Worm (Caenorhabditis elegans): ENCODE results near the gene srw-100.

srw-100 gene

DNA sequence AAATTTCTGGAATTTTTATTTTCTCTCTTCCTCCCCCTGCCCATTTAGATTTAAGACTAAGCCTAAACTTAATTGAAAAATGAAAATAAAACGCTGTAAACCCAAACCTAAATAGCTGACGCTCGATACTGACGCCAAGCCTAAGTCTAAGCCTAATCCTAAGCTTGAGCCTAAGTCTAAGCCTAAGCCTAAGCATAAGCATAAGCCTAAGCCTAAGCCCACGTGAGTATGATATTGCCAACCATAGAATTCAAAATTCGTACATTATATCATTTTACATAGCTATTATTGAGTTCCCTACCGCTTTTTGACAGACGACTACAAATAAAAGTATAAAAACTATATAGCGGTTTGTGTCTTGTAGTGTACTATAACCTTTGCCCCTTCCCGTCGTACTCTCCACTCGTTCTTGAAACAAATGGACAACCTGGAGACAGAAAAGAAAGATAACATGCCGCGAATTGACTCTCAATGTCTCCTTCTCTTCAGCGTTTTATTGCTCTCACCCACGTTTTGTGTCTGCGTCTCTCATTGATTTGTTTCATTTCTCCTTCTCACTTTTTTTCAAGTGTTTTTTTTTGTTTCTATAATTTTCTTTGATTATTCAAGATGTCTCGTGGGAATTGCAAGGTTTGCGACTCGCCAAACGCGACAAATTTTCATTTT lies 32.3 kb downstream of the srw-100 start, which contains the start of gene nhr-256 (continued):
- TF ChIP-seq dmd-8 (GFP tag; IDR thresholded peaks at IDR 0.05): no peak
- TF ChIP-seq daf-19 (GFP tag; conservative IDR thresholded peaks at IDR 0.05): no peak
- TF ChIP-seq php-3 (GFP tag; IDR thresholded peaks at IDR 0.05): peak; percentile 83
- no peak for TF ChIP-seq rbr-2 (tag; optimal IDR thresholded peaks at IDR 0.05)
- TF ChIP-seq Y105C5A.15 (GFP tag; IDR thresholded peaks at IDR 0.05): no peak
- TF ChIP-seq hlh-11 (tag; optimal IDR thresholded peaks at IDR 0.05): no peak
- no peak for TF ChIP-seq egl-43 (GFP tag; IDR thresholded peaks at IDR 0.05)

- no peak for TF ChIP-seq cey-2 (tag; optimal IDR thresholded peaks at IDR 0.05; ENCODE audit: borderline replicate concordance, insufficient read depth)
- no peak for TF ChIP-seq lir-3 (tag; optimal IDR thresholded peaks at IDR 0.05)
- TF ChIP-seq ceh-28 (tag; optimal IDR thresholded peaks at IDR 0.05): no peak
- no peak for TF ChIP-seq ces-1 (GFP tag; optimal IDR thresholded peaks at IDR 0.05)
- no peak for TF ChIP-seq ama-1 (optimal IDR thresholded peaks at IDR 0.05)
- no peak for TF ChIP-seq rbr-2 (tag; optimal IDR thresholded peaks at IDR 0.05)
- TF ChIP-seq dmd-6 (GFP tag; IDR thresholded peaks at IDR 0.05): no peak
- TF ChIP-seq ctbp-1 (GFP tag; IDR thresholded peaks at IDR 0.05): no peak
Measured at ce11 chrV:1749053-1749452, 38.0 kb downstream of the srw-100 start, which contains the start of gene ZK697.8. Gene ZK697.8 (minus strand): TSS chrV:1749153.

ce11 chrV:1751449-1751848 lies 40.4 kb downstream of the srw-100 start, which contains the start of gene srh-199:
Gene srh-199 (minus strand): TSS chrV:1751549.
- TF ChIP-seq gei-8 (GFP tag; optimal IDR thresholded peaks at IDR 0.05) (no peak), Y105C5A.15 (GFP tag; IDR thresholded peaks at IDR 0.05) (no peak), mdl-1 (tag; optimal IDR thresholded peaks at IDR 0.05) (no peak), tag-97 (GFP tag; IDR thresholded peaks at IDR 0.05) (no peak), dmd-8 (GFP tag; IDR thresholded peaks at IDR 0.05) (no peak), lin-39 (tag; optimal IDR thresholded peaks at IDR 0.05) (no peak), Y48G9A.11 (GFP tag; IDR thresholded peaks at IDR 0.05) (no peak), lin-1 (GFP tag; IDR thresholded peaks at IDR 0.05) (no peak), R02D3.7 (tag; optimal IDR thresholded peaks at IDR 0.05) (no peak), T20F7.1 (GFP tag; optimal IDR thresholded peaks at IDR 0.05) (no peak), nhr-41 (GFP tag; IDR thresholded peaks at IDR 0.05) (no peak), nhr-237 (tag; optimal IDR thresholded peaks at IDR 0.05) (no peak)

- TF ChIP-seq daf-19 (GFP tag; conservative IDR thresholded peaks at IDR 0.05) (no peak), F49E8.2 (tag; optimal IDR thresholded peaks at IDR 0.05; ENCODE audit: borderline replicate concordance) (no peak), madf-5 (GFP tag; IDR thresholded peaks at IDR 0.05) (no peak), zfp-3 (GFP tag; conservative IDR thresholded peaks at IDR 0.05) (no peak), set-16 (GFP tag; IDR thresholded peaks at IDR 0.05) (no peak), T20F7.1 (GFP tag; optimal IDR thresholded peaks at IDR 0.05) (no peak), ceh-20 (GFP tag; IDR thresholded peaks at IDR 0.05) (no peak)
Measured at ce11 chrV:1752496-1752895, 41.5 kb downstream of the srw-100 start, which contains the start of gene ZK697.1. Gene ZK697.1 (plus strand): TSS chrV:1752796.

DNA sequence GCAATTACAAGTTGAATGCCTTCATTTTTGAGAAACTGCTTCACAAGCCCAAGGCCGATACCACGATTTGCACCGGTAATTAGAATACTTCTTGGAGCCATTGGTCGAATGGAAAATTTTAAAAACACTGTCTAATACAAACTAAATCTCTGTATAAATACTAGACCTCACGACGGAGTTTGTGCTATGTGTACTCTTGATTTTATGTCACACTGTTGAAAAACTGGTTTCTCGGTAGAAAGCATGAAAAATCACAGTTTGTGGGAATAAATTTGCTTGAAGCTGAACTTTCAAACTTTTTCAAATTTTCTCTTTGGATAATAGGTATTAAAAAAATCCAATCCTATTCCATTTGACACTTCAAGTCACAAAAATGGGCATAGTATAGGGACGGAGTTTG lies 44.6 kb downstream of the srw-100 start, which contains the start of gene ZK697.14:
Gene ZK697.14, minus strand, starts transcription at position 101 of the 400 bp plus-strand sequence.
- TF ChIP-seq jun-1 (tag; optimal IDR thresholded peaks at IDR 0.05): no peak
- TF ChIP-seq Y5F2A.4 (GFP tag; optimal IDR thresholded peaks at IDR 0.05): no peak
- no peak for TF ChIP-seq ZK337.2 (GFP tag; IDR thresholded peaks at IDR 0.05)
- no peak for TF ChIP-seq hlh-30 (tag; optimal IDR thresholded peaks at IDR 0.05; ENCODE audit: insufficient read depth)
- TF ChIP-seq egl-27 (tag; optimal IDR thresholded peaks at IDR 0.05): no peak
- TF ChIP-seq F10B5.3 (tag; optimal IDR thresholded peaks at IDR 0.05): no peak
- TF ChIP-seq daf-8 (GFP tag; IDR thresholded peaks at IDR 0.05): no peak
- TF ChIP-seq egl-43 (GFP tag; IDR thresholded peaks at IDR 0.05): no peak
- TF ChIP-seq saeg-2 (GFP tag; IDR thresholded peaks at IDR 0.05): no peak
- TF ChIP-seq madf-5 (GFP tag; IDR thresholded peaks at IDR 0.05): no peak
